Fruit fly (Drosophila melanogaster): Measurements from ENCODE around the gene Ugt36E1.

- TF ChIP-seq jim (GFP tag; optimal IDR thresholded peaks at IDR 0.05) (no peak), psq (GFP tag; optimal IDR thresholded peaks at IDR 0.05) (no peak), br (GFP tag; optimal IDR thresholded peaks at IDR 0.05) (no peak), lola (GFP tag; optimal IDR thresholded peaks at IDR 0.05) (no peak), h (GFP tag; optimal IDR thresholded peaks at IDR 0.05) (no peak), Jra (GFP tag; optimal IDR thresholded peaks at IDR 0.05) (no peak), OdsH (GFP tag; optimal IDR thresholded peaks at IDR 0.05) (no peak), Abd-B (GFP tag; optimal IDR thresholded peaks at IDR 0.05) (no peak), sage (GFP tag; optimal IDR thresholded peaks at IDR 0.05) (no peak), Rel (GFP tag; optimal IDR thresholded peaks at IDR 0.05) (no peak), Rel (tag; optimal IDR thresholded peaks at IDR 0.05) (no peak), Sp1 (GFP tag; optimal IDR thresholded peaks at IDR 0.05) (no peak)
Measured at dm6 chr2L:18782212-18782825, 44.3 kb upstream of the Ugt36E1 start.

Data from whole organism, wandering third instar larva.